Worm (Caenorhabditis elegans) whole organism, L2 larva: ENCODE data around the gene B0304.2.

Source experiments
- R02D3.7 ChIP-seq: fragments of 150-350 bp; optimal IDR thresholded peaks from 2 replicates; lab custom pipeline; 2014; ENCODE audit warnings: missing biosample characterization, missing genetic modification characterization
- Y55F3AM.14 ChIP-seq: fragments of 200-800 bp; sonication (Bioruptor generic); optimal IDR thresholded peaks from 2 replicates; lab custom pipeline; 2018; ENCODE audit warnings: mild to moderate bottlenecking, missing genetic modification characterization, missing compliant biosample characterization
- alr-1 ChIP-seq: fragments of 150-350 bp; optimal IDR thresholded peaks from 2 replicates; lab custom pipeline; 2014; ENCODE audit warnings: missing biosample characterization, missing genetic modification characterization
- aly-2 ChIP-seq: fragments of 150-350 bp; optimal IDR thresholded peaks from 2 replicates; lab custom pipeline; 2014; ENCODE audit warnings: missing biosample characterization, missing genetic modification characterization
- ama-1 ChIP-seq: fragments of 150-350 bp; optimal IDR thresholded peaks from 2 replicates; lab custom pipeline; 2018; ENCODE audit warnings: inconsistent platforms
- blmp-1 ChIP-seq: sonication (generic microtip); optimal IDR thresholded peaks from 2 replicates; lab custom pipeline; 2017; ENCODE audit warnings: missing genetic modification characterization, mild to moderate bottlenecking, missing compliant biosample characterization, antibody characterized with exemption, moderate library complexity; ENCODE audit not compliant: insufficient read depth
- ceh-82 ChIP-seq: fragments of 150-350 bp; optimal IDR thresholded peaks from 2 replicates; lab custom pipeline; 2014; ENCODE audit warnings: missing biosample characterization, missing genetic modification characterization
- crh-2 ChIP-seq: sonication (generic microtip); optimal IDR thresholded peaks from 2 replicates; lab custom pipeline; 2017; ENCODE audit warnings: missing biosample characterization, missing genetic modification characterization
- dmd-4 ChIP-seq: sonication (generic microtip); optimal IDR thresholded peaks from 2 replicates; lab custom pipeline; 2017; ENCODE audit warnings: missing biosample characterization, missing genetic modification characterization
- egl-27 ChIP-seq: sonication (generic microtip); optimal IDR thresholded peaks from 3 replicates; lab custom pipeline; 2017; ENCODE audit warnings: missing biosample characterization, missing genetic modification reagents, missing genetic modification characterization
- elt-1 ChIP-seq: fragments of 150-350 bp; optimal IDR thresholded peaks from 2 replicates; lab custom pipeline; 2014; ENCODE audit warnings: missing biosample characterization, missing genetic modification characterization
- gmeb-1 ChIP-seq: fragments of 150-350 bp; optimal IDR thresholded peaks from 2 replicates; lab custom pipeline; 2014; ENCODE audit warnings: missing biosample characterization, missing genetic modification characterization
- lin-11 ChIP-seq: fragments of 150-350 bp; sonication (generic microtip); optimal IDR thresholded peaks from 2 replicates; lab custom pipeline; 2014; ENCODE audit warnings: missing biosample characterization, missing genetic modification characterization, inconsistent platforms, mixed read lengths
- lin-39 ChIP-seq: fragments of 150-350 bp; optimal IDR thresholded peaks from 2 replicates; lab custom pipeline; 2014; ENCODE audit warnings: missing biosample characterization, missing genetic modification reagents, missing genetic modification characterization
- lsy-2 ChIP-seq, 2 experiments: fragments of 150-350 bp in 1 of 2; sonication (generic microtip) in 1 of 2; optimal IDR thresholded peaks; 2 replicates each; lab custom pipeline; 2014 to 2017; ENCODE audit warnings: missing biosample characterization in 2 of 2, missing genetic modification characterization in 2 of 2
- mab-5 ChIP-seq: fragments of 150-350 bp; optimal IDR thresholded peaks from 2 replicates; lab custom pipeline; 2014; ENCODE audit warnings: missing biosample characterization, missing genetic modification characterization
- mbf-1 ChIP-seq: sonication (generic microtip); optimal IDR thresholded peaks from 2 replicates; lab custom pipeline; 2017; ENCODE audit warnings: missing biosample characterization, missing genetic modification characterization
- nhr-10 ChIP-seq: sonication (generic microtip); optimal IDR thresholded peaks from 2 replicates; lab custom pipeline; 2017; ENCODE audit warnings: missing biosample characterization, missing genetic modification characterization
- nhr-12 ChIP-seq: fragments of 150-350 bp; optimal IDR thresholded peaks from 2 replicates; lab custom pipeline; 2014; ENCODE audit warnings: missing biosample characterization, missing genetic modification characterization
- nhr-129 ChIP-seq: fragments of 150-350 bp; optimal IDR thresholded peaks from 2 replicates; lab custom pipeline; 2014; ENCODE audit warnings: missing biosample characterization, missing genetic modification characterization
- nhr-21 ChIP-seq: fragments of 150-350 bp; optimal IDR thresholded peaks from 2 replicates; lab custom pipeline; 2014; ENCODE audit warnings: missing biosample characterization, missing genetic modification characterization
- nhr-23 ChIP-seq: fragments of 150-350 bp; optimal IDR thresholded peaks from 2 replicates; lab custom pipeline; 2014; ENCODE audit warnings: missing biosample characterization, missing genetic modification reagents, missing genetic modification characterization
- nhr-25 ChIP-seq: fragments of 150-350 bp; sonication (generic microtip); optimal IDR thresholded peaks from 3 replicates; lab custom pipeline; 2014; ENCODE audit warnings: missing biosample characterization, missing genetic modification characterization
- nhr-6 ChIP-seq: fragments of 150-350 bp; optimal IDR thresholded peaks from 2 replicates; lab custom pipeline; 2014; ENCODE audit warnings: missing biosample characterization, missing genetic modification characterization
- peb-1 ChIP-seq: fragments of 150-350 bp; optimal IDR thresholded peaks from 2 replicates; lab custom pipeline; 2014; ENCODE audit warnings: missing biosample characterization, missing genetic modification characterization
- sem-4 ChIP-seq: fragments of 150-350 bp; optimal IDR thresholded peaks from 2 replicates; lab custom pipeline; 2014; ENCODE audit warnings: missing biosample characterization, missing genetic modification reagents, missing genetic modification characterization
- skn-1 ChIP-seq: sonication (generic microtip); optimal IDR thresholded peaks from 2 replicates; lab custom pipeline; 2017; ENCODE audit warnings: missing biosample characterization, missing genetic modification characterization
- sma-3 ChIP-seq: sonication (generic microtip); optimal IDR thresholded peaks from 2 replicates; lab custom pipeline; 2016; ENCODE audit warnings: missing genetic modification reagents, missing genetic modification characterization, missing compliant biosample characterization
- sma-9 ChIP-seq, 2 experiments: fragments of 150-350 bp in 1 of 2; sonication (generic microtip) in 1 of 2; optimal IDR thresholded peaks; 2 replicates each; lab custom pipeline; 2014 to 2016; ENCODE audit warnings: missing genetic modification characterization in 2 of 2, mild to moderate bottlenecking in 1 of 2, missing biosample characterization in 1 of 2, missing compliant biosample characterization in 1 of 2, missing genetic modification reagents in 1 of 2, moderate library complexity in 1 of 2
- unc-39 ChIP-seq: fragments of 150-350 bp; optimal IDR thresholded peaks from 2 replicates; lab custom pipeline; 2014; ENCODE audit warnings: missing biosample characterization, missing genetic modification characterization
- unc-62 ChIP-seq: fragments of 150-350 bp; optimal IDR thresholded peaks from 2 replicates; lab custom pipeline; 2014; ENCODE audit warnings: missing biosample characterization, missing genetic modification reagents, missing genetic modification characterization
- ztf-1 ChIP-seq: fragments of 200-800 bp; sonication (Bioruptor generic); conservative IDR thresholded peaks from 2 replicates; pipeline ENCODE4 v1.3.6; 2022; ENCODE audit warnings: missing genetic modification characterization, missing compliant biosample characterization
- ztf-11 ChIP-seq: sonication (generic microtip); optimal IDR thresholded peaks from 2 replicates; lab custom pipeline; 2017; ENCODE audit warnings: missing biosample characterization, missing genetic modification characterization
- ztf-4 ChIP-seq: fragments of 150-350 bp; optimal IDR thresholded peaks from 2 replicates; lab custom pipeline; 2014; ENCODE audit warnings: missing biosample characterization, missing genetic modification characterization

The B0304.2 gene

ce11 chrII:4562503-4563000 lies 39.1 kb downstream of the B0304.2 start, which contains the start of gene dao-2:
TSS of gene dao-2 (plus strand) at chrII:4562950.
- TF ChIP-seq nhr-12 (tag; lab: Kevin White, UChicago) (no peak), nhr-21 (tag; lab: Kevin White, UChicago) (peak; percentile 60), sma-3 (peak; percentile 33), R02D3.7 (tag; lab: Kevin White, UChicago) (no peak), dmd-4 (tag; lab: Kevin White, UChicago) (no peak), lsy-2 (tag; optimal IDR thresholded peaks at IDR 0.05; lab: Kevin White, UChicago) (peak in 1 of 2 experiments; percentile 5), gmeb-1 (no peak), ama-1 (lab: Kevin White, UChicago) (no peak), skn-1 (tag; lab: Kevin White, UChicago) (no peak), sma-9 (GFP tag; optimal IDR thresholded peaks at IDR 0.05; lab: Kevin White, UChicago) (peak; percentile 2), sma-9 (tag; optimal IDR thresholded peaks at IDR 0.05; lab: Kevin White, UChicago) (no peak), ztf-4 (no peak), nhr-23 (no peak), ztf-11 (tag; lab: Kevin White, UChicago) (no peak), nhr-129 (tag; lab: Kevin White, UChicago) (no peak)
- TF ChIP-seq, all 48 proteins: peak for 4

DNA sequence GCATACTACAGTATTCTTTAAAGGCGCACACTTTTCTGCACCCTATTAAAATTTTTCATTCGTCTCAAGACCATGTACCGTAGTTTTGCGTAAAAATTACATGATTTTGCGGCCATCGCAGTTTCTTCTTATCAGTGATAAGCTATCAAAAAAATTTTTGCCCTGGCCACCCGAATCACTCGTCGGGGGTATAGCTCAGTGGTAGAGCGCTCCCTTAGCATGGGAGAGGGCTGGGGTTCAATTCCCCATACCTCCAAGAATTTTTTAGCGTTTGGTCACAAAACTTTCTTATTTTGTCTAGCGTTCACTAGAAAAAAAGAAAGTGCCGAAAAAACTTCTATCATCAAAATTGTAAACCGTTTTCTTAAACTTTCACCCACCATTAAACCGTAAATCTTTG lies 41.8 kb downstream of the B0304.2 start:
- TF ChIP-seq egl-27 (tag; lab: Kevin White, UChicago) (no peak), blmp-1 (tag; lab: Kevin White, UChicago) (no peak), aly-2 (tag; lab: Kevin White, UChicago) (no peak), nhr-12 (tag; lab: Kevin White, UChicago) (no peak), unc-39 (tag; lab: Kevin White, UChicago) (no peak), dmd-4 (tag; lab: Kevin White, UChicago) (no peak), mbf-1 (tag; lab: Kevin White, UChicago) (no peak), unc-62 (GFP tag; lab: Kevin White, UChicago) (no peak), nhr-10 (tag; lab: Kevin White, UChicago) (no peak), crh-2 (tag; lab: Kevin White, UChicago) (no peak), ztf-1 (GFP tag; lab: Robert Waterston, UW) (no peak), mab-5 (tag; lab: Kevin White, UChicago) (no peak), lin-11 (tag; lab: Kevin White, UChicago) (no peak)

DNA sequence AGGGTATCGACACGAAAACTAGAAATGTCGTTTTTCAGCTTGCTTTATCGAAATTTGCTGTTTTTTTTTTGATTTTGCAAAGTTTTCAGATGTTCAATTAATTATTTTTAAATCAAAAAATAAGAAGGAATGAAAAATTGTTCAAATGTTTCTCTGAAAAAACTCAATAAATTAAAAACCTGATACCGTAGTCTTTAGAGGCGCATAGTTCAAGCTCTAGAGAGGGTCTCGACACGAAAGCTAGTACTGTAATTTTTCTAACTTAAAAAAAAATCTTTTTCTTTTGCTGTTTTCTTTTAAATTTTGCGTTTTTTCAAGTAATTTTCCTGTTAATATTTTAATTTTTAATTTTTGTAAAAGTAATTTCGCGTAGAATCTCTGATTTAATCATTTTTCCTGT lies 42.8 kb downstream of the B0304.2 start:
- no peak for TF ChIP-seq skn-1 (tag; lab: Kevin White, UChicago)
- no peak for TF ChIP-seq nhr-12 (tag; lab: Kevin White, UChicago)
- no peak for TF ChIP-seq peb-1 (tag; lab: Kevin White, UChicago)
- no peak for TF ChIP-seq lin-39 (tag; lab: Kevin White, UChicago)
- no peak for TF ChIP-seq nhr-10 (tag; lab: Kevin White, UChicago)
- TF ChIP-seq sma-3, result no peak
- TF ChIP-seq Y55F3AM.14 (GFP tag; lab: Kevin White, UChicago), result no peak
- TF ChIP-seq gmeb-1, result no peak

DNA sequence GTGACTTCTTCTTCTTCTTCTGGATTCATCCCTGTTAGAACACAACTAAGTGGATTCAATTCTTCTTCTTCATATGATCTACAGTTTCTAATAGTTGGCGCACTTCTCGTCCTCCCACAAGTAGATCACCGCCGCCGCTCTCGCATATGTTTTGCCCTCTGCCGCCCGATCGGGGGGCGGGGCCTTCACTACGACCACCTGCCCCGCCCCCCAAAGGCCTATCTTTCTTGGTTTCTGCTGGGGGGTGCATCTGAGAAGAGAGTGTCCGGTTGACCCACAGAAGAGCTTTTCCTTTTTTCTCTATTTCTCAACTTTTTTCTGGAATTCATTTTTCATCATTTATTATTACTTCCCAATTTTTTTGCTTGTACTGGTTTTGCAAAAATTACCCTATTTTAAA lies 47.7 kb downstream of the B0304.2 start:
- TF ChIP-seq sem-4 (tag; lab: Kevin White, UChicago), result no peak
- no peak for TF ChIP-seq dmd-4 (tag; lab: Kevin White, UChicago)
- TF ChIP-seq nhr-6 (tag; lab: Kevin White, UChicago), result no peak
- TF ChIP-seq alr-1 (tag; lab: Kevin White, UChicago), result no peak

DNA sequence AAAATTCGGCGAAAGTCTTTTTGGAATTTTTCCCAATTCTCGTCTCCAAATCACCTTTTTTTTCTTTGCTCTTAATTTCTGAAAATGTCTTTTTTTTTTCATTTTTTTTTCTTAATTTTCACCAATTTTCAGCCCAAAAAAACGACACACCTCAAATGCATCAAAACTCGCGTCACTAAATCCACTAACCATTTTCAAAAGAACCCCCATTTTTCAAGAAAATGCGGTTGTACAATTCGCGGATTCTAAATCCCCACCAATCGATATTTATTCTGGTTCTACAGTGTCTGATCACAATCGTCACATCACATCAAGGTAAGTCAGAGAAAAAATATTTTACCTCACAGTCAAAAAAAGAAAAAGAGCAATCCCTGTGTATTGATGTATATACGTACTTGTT lies 48.4 kb downstream of the B0304.2 start, which contains the start of gene vab-1:
vab-1 (plus strand) TSS at position 133 of the 400 bp plus-strand sequence.
- TF ChIP-seq ztf-1 (GFP tag; lab: Robert Waterston, UW), result no peak
- TF ChIP-seq nhr-10 (tag; lab: Kevin White, UChicago), result no peak
- no peak for TF ChIP-seq crh-2 (tag; lab: Kevin White, UChicago)
- TF ChIP-seq ceh-82 (tag; lab: Kevin White, UChicago), result no peak
- TF ChIP-seq lsy-2 (tag; optimal IDR thresholded peaks at IDR 0.05; lab: Kevin White, UChicago), result no peak
- TF ChIP-seq nhr-21 (tag; lab: Kevin White, UChicago), result no peak
- TF ChIP-seq dmd-4 (tag; lab: Kevin White, UChicago), result no peak
- no peak for TF ChIP-seq nhr-25 (tag; lab: Kevin White, UChicago)
- no peak for TF ChIP-seq elt-1 (tag; lab: Kevin White, UChicago)
- TF ChIP-seq, all 48 proteins: peak for 0
